Worm (Caenorhabditis elegans) whole organism, L4/young adult: Measurements from ENCODE around the gene C52B9.4.

Experiments used
- W03F9.2 ChIP-seq: fragments of 150-350 bp; optimal IDR thresholded peaks from 2 replicates; lab custom pipeline; 2014; ENCODE audit warnings: missing biosample characterization, missing genetic modification characterization
- dao-5 ChIP-seq: sonication (generic microtip); optimal IDR thresholded peaks from 2 replicates; lab custom pipeline; 2016; ENCODE audit warnings: missing genotype, missing genetic modification characterization, moderate library complexity, missing compliant biosample characterization
- him-1 ChIP-seq: sonication (generic microtip); optimal IDR thresholded peaks from 2 replicates; lab custom pipeline; 2016; ENCODE audit warnings: missing genotype, missing genetic modification reagents, missing genetic modification characterization, missing compliant biosample characterization

- TF ChIP-seq dao-5 (tag; lab: Kevin White, UChicago) (no peak), him-1 (tag; lab: Kevin White, UChicago) (no peak), W03F9.2 (tag; lab: Kevin White, UChicago) (no peak)
These were observed 47.1 kb downstream of the C52B9.4 start for ce11 chrX:4307559-4308005.
